Worm (Caenorhabditis elegans) whole organism, late embryonic: ENCODE data around the gene T25C12.3.

Experiments
- C38D4.7 ChIP-seq: fragments of 200-800 bp; sonication (Bioruptor generic); optimal IDR thresholded peaks from 2 replicates; lab custom pipeline; 2018; ENCODE audit warnings: mild to moderate bottlenecking, missing genetic modification characterization, moderate library complexity, missing compliant biosample characterization
- K02D7.2 ChIP-seq: sonication (generic microtip); optimal IDR thresholded peaks from 2 replicates; lab custom pipeline; 2017; ENCODE audit warnings: mild to moderate bottlenecking, missing genetic modification characterization, missing compliant biosample characterization
- Y22D7AL.16 ChIP-seq: sonication (generic microtip); optimal IDR thresholded peaks from 2 replicates; lab custom pipeline; 2016; ENCODE audit warnings: missing genetic modification characterization, missing compliant biosample characterization
- ceh-14 ChIP-seq: sonication (generic microtip); optimal IDR thresholded peaks from 2 replicates; lab custom pipeline; 2016; ENCODE audit warnings: missing genotype, missing genetic modification characterization, missing compliant biosample characterization
- ceh-19 ChIP-seq: fragments of 200-800 bp; sonication (Bioruptor generic); optimal IDR thresholded peaks from 2 replicates; lab custom pipeline; 2018; ENCODE audit warnings: mild to moderate bottlenecking, missing genetic modification characterization, missing compliant biosample characterization
- ceh-30 ChIP-seq: fragments of 150-350 bp; optimal IDR thresholded peaks from 2 replicates; lab custom pipeline; 2014; ENCODE audit warnings: missing biosample characterization, missing genetic modification characterization
- ceh-31 ChIP-seq: sonication (generic microtip); optimal IDR thresholded peaks from 2 replicates; lab custom pipeline; 2016; ENCODE audit warnings: missing genetic modification characterization, missing compliant biosample characterization
- ceh-34 ChIP-seq: sonication (generic microtip); optimal IDR thresholded peaks from 2 replicates; lab custom pipeline; 2016; ENCODE audit warnings: mild to moderate bottlenecking, missing genetic modification characterization, missing compliant biosample characterization
- che-1 ChIP-seq: sonication (generic microtip); optimal IDR thresholded peaks from 2 replicates; lab custom pipeline; 2016; ENCODE audit warnings: mild to moderate bottlenecking, missing genetic modification characterization, missing compliant biosample characterization
- dmd-4 ChIP-seq: sonication (generic microtip); optimal IDR thresholded peaks from 2 replicates; lab custom pipeline; 2016; ENCODE audit warnings: borderline replicate concordance, missing genetic modification characterization, missing compliant biosample characterization
- dve-1 ChIP-seq: sonication (generic microtip); optimal IDR thresholded peaks from 2 replicates; lab custom pipeline; 2017; ENCODE audit warnings: antibody characterized with exemption, mild to moderate bottlenecking, missing genetic modification characterization, missing compliant biosample characterization
- elt-2 ChIP-seq: sonication (generic microtip); optimal IDR thresholded peaks from 2 replicates; lab custom pipeline; 2016; ENCODE audit warnings: missing genetic modification reagents, missing genetic modification characterization, missing compliant biosample characterization
- eyg-1 ChIP-seq: sonication (generic microtip); optimal IDR thresholded peaks from 2 replicates; lab custom pipeline; 2016; ENCODE audit warnings: missing genotype, missing genetic modification characterization, missing compliant biosample characterization
- fkh-10 ChIP-seq: fragments of 150-350 bp; optimal IDR thresholded peaks from 2 replicates; lab custom pipeline; 2014; ENCODE audit warnings: missing biosample characterization, missing genetic modification reagents, missing genetic modification characterization
- fkh-6 ChIP-seq: sonication (generic microtip); optimal IDR thresholded peaks from 2 replicates; lab custom pipeline; 2016; ENCODE audit warnings: missing genetic modification characterization, missing compliant biosample characterization
- hlh-8 ChIP-seq: sonication (generic microtip); optimal IDR thresholded peaks from 2 replicates; lab custom pipeline; 2016; ENCODE audit warnings: missing genotype, missing genetic modification characterization, missing compliant biosample characterization
- mec-3 ChIP-seq: sonication (generic microtip); optimal IDR thresholded peaks from 2 replicates; lab custom pipeline; 2016; ENCODE audit warnings: borderline replicate concordance, missing genetic modification characterization, missing compliant biosample characterization
- nfya-1 ChIP-seq: sonication (generic microtip); optimal IDR thresholded peaks from 2 replicates; lab custom pipeline; 2017; ENCODE audit warnings: missing genetic modification characterization, mild to moderate bottlenecking, missing compliant biosample characterization, antibody characterized with exemption, moderate library complexity
- nhr-11 ChIP-seq: fragments of 150-350 bp; optimal IDR thresholded peaks from 2 replicates; lab custom pipeline; 2014; ENCODE audit warnings: missing biosample characterization, missing genetic modification characterization
- nhr-232 ChIP-seq: sonication (generic microtip); optimal IDR thresholded peaks from 2 replicates; lab custom pipeline; 2016; ENCODE audit warnings: missing genetic modification characterization, missing compliant biosample characterization
- odd-2 ChIP-seq: sonication (generic microtip); optimal IDR thresholded peaks from 2 replicates; lab custom pipeline; 2017; ENCODE audit warnings: antibody characterized with exemption, mild to moderate bottlenecking, missing genetic modification characterization, missing compliant biosample characterization
- pag-3 ChIP-seq: sonication (generic microtip); optimal IDR thresholded peaks from 2 replicates; lab custom pipeline; 2016; ENCODE audit warnings: missing compliant biosample characterization, missing genetic modification characterization, borderline replicate concordance
- pros-1 ChIP-seq: fragments of 150-350 bp; optimal IDR thresholded peaks from 2 replicates; lab custom pipeline; 2014; ENCODE audit warnings: missing biosample characterization, missing genetic modification reagents, missing genetic modification characterization
- ref-2 ChIP-seq: sonication (generic microtip); optimal IDR thresholded peaks from 2 replicates; lab custom pipeline; 2016; ENCODE audit warnings: missing genetic modification characterization, missing compliant biosample characterization
- sox-4 ChIP-seq: sonication (generic microtip); optimal IDR thresholded peaks from 2 replicates; lab custom pipeline; 2017; ENCODE audit warnings: mild to moderate bottlenecking, missing genetic modification characterization, inconsistent platforms, missing compliant biosample characterization
- syd-9 ChIP-seq: sonication (generic microtip); optimal IDR thresholded peaks from 2 replicates; lab custom pipeline; 2016; ENCODE audit warnings: mild to moderate bottlenecking, missing genetic modification characterization, moderate library complexity, missing compliant biosample characterization
- tbx-2 ChIP-seq: sonication (generic microtip); optimal IDR thresholded peaks from 2 replicates; lab custom pipeline; 2016; ENCODE audit warnings: missing genetic modification characterization, missing compliant biosample characterization
- tbx-7 ChIP-seq: sonication (generic microtip); optimal IDR thresholded peaks from 2 replicates; lab custom pipeline; 2016; ENCODE audit warnings: missing genotype, missing genetic modification characterization, missing compliant biosample characterization
- unc-42 ChIP-seq: sonication (generic microtip); optimal IDR thresholded peaks from 2 replicates; lab custom pipeline; 2016; ENCODE audit warnings: missing genotype, missing genetic modification characterization, missing compliant biosample characterization
- unc-55 ChIP-seq: sonication (generic microtip); optimal IDR thresholded peaks from 2 replicates; lab custom pipeline; 2017; ENCODE audit warnings: missing biosample characterization, missing genetic modification reagents, missing genetic modification characterization
- ztf-16 ChIP-seq: sonication (generic microtip); optimal IDR thresholded peaks from 2 replicates; lab custom pipeline; 2017; ENCODE audit warnings: missing genetic modification characterization, missing compliant biosample characterization

Gene T25C12.3

ce11 chrX:11533543-11534003 is 33.8 kb upstream of the T25C12.3 start, which contains the start of gene C35C5.8:
Gene C35C5.8 (plus strand): TSS chrX:11533593.
- no peak for TF ChIP-seq ceh-34 (tag; lab: Kevin White, UChicago)
- no peak for TF ChIP-seq pag-3 (tag; lab: Kevin White, UChicago)
- TF ChIP-seq eyg-1 (tag; lab: Kevin White, UChicago), result no peak
- TF ChIP-seq sox-4 (tag; lab: Kevin White, UChicago), result no peak
- TF ChIP-seq K02D7.2 (tag; lab: Kevin White, UChicago), result no peak
- TF ChIP-seq nhr-232 (tag; lab: Kevin White, UChicago), result no peak

ce11 chrX:11523704-11524103 is 23.9 kb upstream of the T25C12.3 start:
- no peak for TF ChIP-seq ceh-34 (tag; lab: Kevin White, UChicago)
- no peak for TF ChIP-seq unc-55 (GFP tag; lab: Kevin White, UChicago)
- no peak for TF ChIP-seq K02D7.2 (tag; lab: Kevin White, UChicago)
- TF ChIP-seq fkh-6, result no peak
- TF ChIP-seq hlh-8 (tag; lab: Kevin White, UChicago), result no peak
- no peak for TF ChIP-seq ref-2 (tag; lab: Kevin White, UChicago)
- TF ChIP-seq fkh-10 (GFP tag; lab: Kevin White, UChicago), result no peak
- no peak for TF ChIP-seq ztf-16 (tag; lab: Kevin White, UChicago)
- no peak for TF ChIP-seq pros-1 (tag; lab: Kevin White, UChicago)
- TF ChIP-seq nhr-232 (tag; lab: Kevin White, UChicago), result no peak
- no peak for TF ChIP-seq ceh-19 (GFP tag; lab: Kevin White, UChicago)
- TF ChIP-seq C38D4.7, result no peak
- TF ChIP-seq mec-3, result no peak

ce11 chrX:11522058-11522757 is 22.4 kb upstream of the T25C12.3 start, which contains the start of gene sdc-2:
Gene sdc-2 (plus strand): TSS chrX:11522707.
- TF ChIP-seq pros-1 (tag; lab: Kevin White, UChicago) (peak; percentile 49), ceh-31 (tag; lab: Kevin White, UChicago) (peak; percentile 74), ceh-14 (tag; lab: Kevin White, UChicago) (no peak), che-1 (peak; percentile 9), dve-1 (tag; lab: Kevin White, UChicago) (peak; percentile 55), unc-55 (GFP tag; lab: Kevin White, UChicago) (peak; percentile 58), Y22D7AL.16 (tag; lab: Kevin White, UChicago) (no peak)

- TF ChIP-seq syd-9 (tag; lab: Kevin White, UChicago) (no peak), nhr-11 (no peak), elt-2 (tag; lab: Kevin White, UChicago) (peak; percentile 33)
Measured at ce11 chrX:11519016-11519509, 19.3 kb upstream of the T25C12.3 start, which contains the start of gene hpo-34. Gene hpo-34 (minus strand): TSS chrX:11519066.

ce11 chrX:11518415-11518814 is 18.6 kb upstream of the T25C12.3 start:
- TF ChIP-seq tbx-2 (no peak), odd-2 (tag; lab: Kevin White, UChicago) (no peak), hlh-8 (tag; lab: Kevin White, UChicago) (no peak), nfya-1 (tag; lab: Kevin White, UChicago) (no peak), unc-42 (tag; lab: Kevin White, UChicago) (no peak), dmd-4 (tag; lab: Kevin White, UChicago) (no peak), ceh-30 (no peak), tbx-7 (tag; lab: Kevin White, UChicago) (no peak), elt-2 (tag; lab: Kevin White, UChicago) (no peak)
- TF ChIP-seq, all 69 proteins: peak for 0
